Worm (Caenorhabditis elegans): ENCODE data around the gene iff-2.

The iff-2 gene

ce11 chrII:8588442-8588841 lies 27.3 kb upstream of the iff-2 start:
- TF ChIP-seq F44E2.7 (GFP tag; IDR thresholded peaks at IDR 0.05) (no peak), aha-1 (tag) (peak; percentile 41), madf-9 (GFP tag; conservative IDR thresholded peaks at IDR 0.05) (no peak), lsy-2 (tag; optimal IDR thresholded peaks at IDR 0.05) (no peak), nhr-25 (tag; optimal IDR thresholded peaks at IDR 0.05; ENCODE audit: borderline replicate concordance, insufficient read depth) (no peak)

DNA sequence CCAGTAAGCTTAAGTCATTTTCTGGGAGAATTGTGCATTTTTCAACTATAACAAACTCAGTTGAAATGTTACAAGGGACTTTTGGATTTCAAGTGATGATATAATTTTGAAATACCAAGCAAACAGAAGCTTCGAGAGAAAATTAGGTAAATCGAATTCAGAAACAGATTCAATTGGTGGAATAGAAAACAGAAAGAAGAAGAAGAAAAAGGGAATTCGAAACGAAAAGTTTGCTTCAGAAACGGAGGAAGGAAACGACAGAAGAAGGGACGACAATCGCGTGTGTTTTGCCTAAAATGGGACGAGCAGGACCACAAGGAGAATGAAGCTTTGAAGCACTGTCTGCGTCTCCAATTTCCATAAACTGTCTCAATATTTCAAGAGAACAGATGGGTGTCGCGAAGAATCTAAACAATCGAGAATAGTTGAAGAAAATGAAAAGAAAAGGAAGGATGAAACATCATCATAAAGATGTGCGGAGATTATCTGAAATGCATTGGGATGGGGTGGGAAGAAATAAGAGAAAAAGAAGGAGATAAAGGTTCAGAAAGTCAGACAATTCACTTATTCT lies 26.6 kb upstream of the iff-2 start:
- TF ChIP-seq fkh-10 (GFP tag; optimal IDR thresholded peaks at IDR 0.05) (peak; percentile 26), madf-9 (GFP tag; conservative IDR thresholded peaks at IDR 0.05) (no peak), ceh-20 (GFP tag; IDR thresholded peaks at IDR 0.05) (no peak), ctbp-1 (GFP tag; IDR thresholded peaks at IDR 0.05) (no peak; the same call in 1 of the 2 replicates), unc-62 (GFP tag; optimal IDR thresholded peaks at IDR 0.05 in 1 of 2) (peak in 1 of 2 experiments; percentile 85), unc-62 (tag; optimal IDR thresholded peaks at IDR 0.05) (no peak), dve-1 (tag; optimal IDR thresholded peaks at IDR 0.05; ENCODE audit: insufficient read depth) (peak; percentile 13), lsy-2 (tag; optimal IDR thresholded peaks at IDR 0.05) (peak; percentile 8 to 14), ces-1 (GFP tag; optimal IDR thresholded peaks at IDR 0.05) (peak; percentile 86), aha-1 (tag) (peak; percentile 94), F26F4.8 (GFP tag; conservative IDR thresholded peaks at IDR 0.05) (no peak)

DNA sequence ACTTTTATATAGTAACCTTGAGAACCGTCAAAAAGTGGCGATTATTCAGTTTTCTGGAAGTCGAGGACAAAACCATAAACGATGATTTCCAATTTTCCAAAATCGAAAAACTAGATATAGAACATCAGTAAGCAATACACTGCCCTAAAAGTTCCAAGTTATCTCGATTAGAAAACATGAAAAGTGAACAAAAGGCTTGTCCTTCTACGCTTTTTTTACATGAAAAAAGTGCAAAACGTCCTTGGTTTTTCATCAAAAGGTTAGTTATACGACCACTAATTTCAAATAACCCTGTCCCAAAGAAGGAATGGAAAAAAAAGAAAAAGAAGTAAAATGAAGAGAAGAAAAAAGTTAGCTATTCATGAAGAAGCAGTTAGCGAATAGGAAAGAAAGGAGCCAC lies 24.8 kb upstream of the iff-2 start:
- TF ChIP-seq aha-1 (tag) (peak; percentile 73), F44E2.7 (GFP tag; IDR thresholded peaks at IDR 0.05) (no peak), Y75B8A.6 (GFP tag; IDR thresholded peaks at IDR 0.05) (no peak), attf-4 (tag; optimal IDR thresholded peaks at IDR 0.05) (no peak), nhr-25 (tag; optimal IDR thresholded peaks at IDR 0.05; ENCODE audit: borderline replicate concordance, insufficient read depth) (peak; percentile 51)

ce11 chrII:8585036-8585627 lies 24.0 kb upstream of the iff-2 start, which contains the start of gene F54C9.11:
TSS of gene F54C9.11 (minus strand) at chrII:8585086.
- TF ChIP-seq ztf-7 (tag; optimal IDR thresholded peaks at IDR 0.05): no peak
- TF ChIP-seq hlh-30 (tag; optimal IDR thresholded peaks at IDR 0.05; ENCODE audit: insufficient read depth): peak; percentile 57
- no peak for TF ChIP-seq ZK546.5 (tag; optimal IDR thresholded peaks at IDR 0.05)
- no peak for TF ChIP-seq zip-2 (tag; optimal IDR thresholded peaks at IDR 0.05)
- TF ChIP-seq arid-1 (GFP tag; conservative IDR thresholded peaks at IDR 0.05): no peak
- TF ChIP-seq sdz-12 (GFP tag; optimal IDR thresholded peaks at IDR 0.05): no peak
- TF ChIP-seq ceh-62 (tag; optimal IDR thresholded peaks at IDR 0.05): no peak
- TF ChIP-seq pha-4 (GFP tag; IDR thresholded peaks at IDR 0.05): no peak
- TF ChIP-seq pha-4 (tag; optimal IDR thresholded peaks at IDR 0.05): no peak
- peak; percentile 51 for TF ChIP-seq nhr-48 (tag; optimal IDR thresholded peaks at IDR 0.05)
- TF ChIP-seq zip-11 (GFP tag; IDR thresholded peaks at IDR 0.05): no peak
- no peak for TF ChIP-seq mdt-29 (GFP tag; IDR thresholded peaks at IDR 0.05)
- TF ChIP-seq lin-1 (GFP tag; IDR thresholded peaks at IDR 0.05): no peak
- no peak for TF ChIP-seq F10B5.3 (tag; optimal IDR thresholded peaks at IDR 0.05)
- TF ChIP-seq ceh-44 (GFP tag; IDR thresholded peaks at IDR 0.05): no peak
- TF ChIP-seq dve-1 (tag; optimal IDR thresholded peaks at IDR 0.05; ENCODE audit: insufficient read depth): peak; percentile 31
- TF ChIP-seq nhr-25 (tag; optimal IDR thresholded peaks at IDR 0.05; ENCODE audit: borderline replicate concordance, insufficient read depth): no peak
- peak in 1 of 2 experiments; percentile 57 for TF ChIP-seq daf-16 (GFP tag; optimal IDR thresholded peaks at IDR 0.05)
- no peak for TF ChIP-seq daf-16 (tag; optimal IDR thresholded peaks at IDR 0.05)
- peak; percentile 16 for TF ChIP-seq nhr-28 (tag; optimal IDR thresholded peaks at IDR 0.05)
- no peak for TF ChIP-seq skn-1 (tag; optimal IDR thresholded peaks at IDR 0.05)
- no peak for TF ChIP-seq ceh-28 (tag; optimal IDR thresholded peaks at IDR 0.05)
- TF ChIP-seq jun-1 (tag; optimal IDR thresholded peaks at IDR 0.05): no peak
- peak in 1 of 2 experiments; percentile 24 for TF ChIP-seq hif-1 (tag; optimal IDR thresholded peaks at IDR 0.05)
- no peak for TF ChIP-seq fos-1 (tag; optimal IDR thresholded peaks at IDR 0.05)
- peak; percentile 4 for TF ChIP-seq mxl-3 (GFP tag; optimal IDR thresholded peaks at IDR 0.05)
- no peak for TF ChIP-seq nhr-11 (tag; optimal IDR thresholded peaks at IDR 0.05)
- no peak for TF ChIP-seq nhr-77 (tag; optimal IDR thresholded peaks at IDR 0.05)
- no peak for TF ChIP-seq F26F4.8 (GFP tag; conservative IDR thresholded peaks at IDR 0.05)
- no peak for TF ChIP-seq attf-4 (tag; optimal IDR thresholded peaks at IDR 0.05)
- peak; percentile 18 for TF ChIP-seq rbr-2 (tag; optimal IDR thresholded peaks at IDR 0.05)
- TF ChIP-seq hlh-11 (tag; optimal IDR thresholded peaks at IDR 0.05): peak; percentile 65
- TF ChIP-seq ztf-11 (tag; optimal IDR thresholded peaks at IDR 0.05): no peak
